Worm (Caenorhabditis elegans) whole organism, L1 larva: ENCODE measurements around the gene nck-1.

Source experiments
- ceh-82 ChIP-seq, 3 experiments: fragments of 150-350 bp in 1 of 3; sonication (generic microtip) in 2 of 3; optimal IDR thresholded peaks; 2 replicates each; lab custom pipeline; 2014 to 2017; ENCODE audit warnings: missing biosample characterization in 3 of 3, missing genetic modification characterization in 3 of 3
- ztf-4 ChIP-seq: fragments of 150-350 bp; optimal IDR thresholded peaks from 2 replicates; lab custom pipeline; 2014; ENCODE audit warnings: missing biosample characterization, missing genetic modification characterization

DNA sequence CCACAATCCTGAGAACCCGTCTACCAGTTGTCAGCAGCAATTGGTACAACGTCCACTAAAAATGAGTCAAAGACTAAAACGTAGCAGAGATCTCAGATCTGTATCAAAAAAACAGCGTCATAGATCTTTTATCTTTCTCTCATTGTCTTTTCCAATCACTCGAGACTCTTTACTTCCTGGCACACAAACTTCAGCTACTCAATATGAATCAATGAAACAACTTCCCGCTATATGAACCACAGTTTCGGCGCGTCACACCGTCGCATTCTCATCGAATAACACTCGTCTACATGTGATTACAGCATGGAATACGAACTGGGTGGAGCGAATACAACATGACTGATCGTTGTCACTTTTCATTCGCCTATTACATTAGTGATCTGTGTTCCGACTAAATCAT lies 21.0 kb downstream of the nck-1 start:
- TF ChIP-seq ceh-82 (tag; optimal IDR thresholded peaks at IDR 0.05; lab: Kevin White, UChicago) (no peak), ztf-4 (tag; lab: Kevin White, UChicago) (peak; percentile 72)
